Worm (Caenorhabditis elegans): ENCODE measurements around the gene unc-27.

Gene unc-27

DNA sequence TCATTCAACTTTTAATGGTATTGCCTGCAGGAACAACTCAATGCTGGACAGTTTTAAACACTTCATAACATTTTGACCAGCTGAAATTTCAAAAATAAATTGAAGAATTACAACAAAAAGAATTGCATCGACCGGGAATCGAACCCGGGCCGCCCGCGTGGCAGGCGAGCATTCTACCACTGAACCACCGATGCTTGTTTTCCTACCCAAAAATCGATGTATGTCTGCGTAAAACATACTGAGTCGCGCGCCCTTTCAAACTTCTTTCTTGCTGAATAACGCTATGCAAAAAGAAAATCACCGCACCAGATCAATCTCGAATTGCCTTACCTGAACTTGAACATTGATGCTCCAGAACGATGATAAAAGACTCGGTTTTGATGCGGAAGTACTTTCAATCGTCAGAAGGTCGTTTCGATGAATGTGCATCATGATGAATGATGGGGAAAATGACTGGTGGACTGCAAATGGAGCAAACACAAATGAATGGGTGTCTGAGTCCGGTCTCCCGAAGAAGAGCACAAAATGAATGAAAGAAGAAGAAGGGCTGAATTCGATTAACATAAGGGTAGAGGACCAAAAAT lies 7.5 kb downstream of the unc-27 start, which contains the start of gene R04E5.7:
TSS of gene R04E5.7 (minus strand) at position 564 of the 584 bp plus-strand sequence.
- TF ChIP-seq tbx-37 (GFP tag; conservative IDR thresholded peaks at IDR 0.05): no peak
- no peak for TF ChIP-seq ets-7 (tag; optimal IDR thresholded peaks at IDR 0.05)
- no peak for TF ChIP-seq flt-1 (GFP tag; IDR thresholded peaks at IDR 0.05)
- peak; percentile 72 for TF ChIP-seq pes-1 (GFP tag; IDR thresholded peaks at IDR 0.05)
- no peak for TF ChIP-seq F13C5.2 (tag; optimal IDR thresholded peaks at IDR 0.05)
- TF ChIP-seq hmbx-1 (tag; optimal IDR thresholded peaks at IDR 0.05): no peak
- TF ChIP-seq sea-1 (GFP tag; conservative IDR thresholded peaks at IDR 0.05): 0 out of 2 replicates have a peak, but pooled peaks have one; percentile 27
- no peak for TF ChIP-seq hmg-4 (GFP tag; optimal IDR thresholded peaks at IDR 0.05)

DNA sequence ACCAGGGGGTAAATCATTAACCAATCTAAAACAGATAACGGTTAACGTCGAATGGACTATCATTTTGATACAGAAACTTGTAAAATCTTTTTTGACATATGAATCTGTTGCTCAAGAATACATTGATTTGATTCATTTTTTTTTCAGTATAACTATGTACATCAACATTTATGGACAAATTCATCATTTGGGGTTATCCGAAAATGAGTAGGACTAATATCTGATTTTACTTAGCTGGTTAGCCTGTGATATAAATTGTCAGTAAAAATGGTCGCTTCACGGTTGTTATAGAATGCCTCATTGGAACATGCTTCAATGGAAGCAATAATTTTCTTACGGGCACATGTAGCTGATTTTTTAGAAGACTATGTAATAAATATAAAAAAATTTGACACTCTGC lies 8.4 kb downstream of the unc-27 start:
- TF ChIP-seq ama-1 (optimal IDR thresholded peaks at IDR 0.05) (no peak), F13C5.2 (tag; optimal IDR thresholded peaks at IDR 0.05) (no peak), hmbx-1 (tag; optimal IDR thresholded peaks at IDR 0.05) (no peak), hnd-1 (tag; optimal IDR thresholded peaks at IDR 0.05) (no peak)

DNA sequence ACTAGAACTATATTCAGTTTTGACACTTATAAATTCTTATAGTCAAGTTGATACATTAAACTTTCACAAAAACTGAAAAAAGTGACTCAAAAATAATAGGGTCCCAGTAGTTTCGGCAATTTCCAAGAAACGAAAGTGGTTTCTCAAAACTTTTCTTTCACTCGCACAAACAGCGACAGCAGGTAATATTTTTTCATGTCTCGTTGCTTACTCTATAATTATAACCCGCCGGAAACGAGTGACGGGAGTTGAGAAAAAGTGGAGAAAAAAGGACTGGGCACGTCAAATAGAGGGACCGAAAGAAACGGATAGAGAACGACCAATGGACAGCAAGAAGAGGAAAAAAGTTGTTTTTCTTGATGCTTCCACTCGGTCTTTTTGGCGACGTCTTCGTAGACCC lies 10.7 kb downstream of the unc-27 start:
- TF ChIP-seq ets-7 (tag; optimal IDR thresholded peaks at IDR 0.05): no peak
- TF ChIP-seq scrt-1 (GFP tag; IDR thresholded peaks at IDR 0.05): no peak
- TF ChIP-seq flt-1 (GFP tag; IDR thresholded peaks at IDR 0.05): no peak
- TF ChIP-seq F13C5.2 (tag; optimal IDR thresholded peaks at IDR 0.05): no peak
- TF ChIP-seq pes-1 (GFP tag; IDR thresholded peaks at IDR 0.05): no peak
- no peak for TF ChIP-seq aly-1 (tag; optimal IDR thresholded peaks at IDR 0.05)
- TF ChIP-seq sea-1 (GFP tag; conservative IDR thresholded peaks at IDR 0.05): no peak
- TF ChIP-seq hmbx-1 (tag; optimal IDR thresholded peaks at IDR 0.05): no peak
- TF ChIP-seq tbx-11 (GFP tag; IDR thresholded peaks at IDR 0.05): no peak
- TF ChIP-seq hmg-4 (GFP tag; optimal IDR thresholded peaks at IDR 0.05): no peak

DNA sequence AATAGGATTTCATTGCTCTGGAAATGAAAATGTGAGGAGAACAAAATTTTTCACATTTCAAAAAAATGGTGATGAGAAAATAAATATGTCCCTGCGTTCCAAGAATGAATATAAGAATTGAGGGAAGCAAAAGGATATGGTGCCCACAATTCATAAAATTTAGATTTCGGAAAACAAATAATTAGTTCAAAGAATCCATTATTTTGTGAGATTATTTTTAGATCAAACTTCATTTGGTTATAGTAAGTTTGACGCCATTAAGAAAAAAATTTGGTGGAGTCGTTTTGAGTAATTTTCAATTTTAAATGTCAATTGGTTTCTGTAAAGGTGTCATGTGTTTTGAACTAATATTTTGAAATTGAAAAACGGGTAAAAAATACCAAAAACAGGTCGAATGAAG lies 11.1 kb downstream of the unc-27 start:
- TF ChIP-seq hmbx-1 (tag; optimal IDR thresholded peaks at IDR 0.05) (no peak), ceh-36 (tag; optimal IDR thresholded peaks at IDR 0.05) (no peak), scrt-1 (GFP tag; IDR thresholded peaks at IDR 0.05) (no peak), pes-1 (GFP tag; IDR thresholded peaks at IDR 0.05) (no peak), hmg-4 (GFP tag; optimal IDR thresholded peaks at IDR 0.05) (no peak)

DNA sequence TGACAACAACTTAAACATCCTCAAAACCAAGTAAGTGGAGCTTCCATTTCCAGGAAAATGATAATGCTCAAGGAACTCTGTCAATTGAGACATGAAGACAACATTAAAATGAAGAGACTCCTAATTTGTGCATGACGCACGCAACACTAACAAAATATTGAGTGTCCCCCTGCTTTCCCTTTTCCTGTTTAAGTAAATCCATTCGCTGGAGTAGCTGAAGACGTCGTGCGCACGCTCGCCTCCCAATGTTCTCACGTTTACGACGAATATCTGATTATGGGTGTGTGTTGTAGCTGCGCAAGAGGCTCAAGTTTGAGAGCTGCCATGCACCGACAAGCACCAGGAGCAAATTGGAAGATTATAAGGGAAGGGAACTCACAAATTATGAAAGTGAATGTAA lies 11.7 kb downstream of the unc-27 start:
- TF ChIP-seq tbx-11 (GFP tag; IDR thresholded peaks at IDR 0.05): no peak
- TF ChIP-seq flt-1 (GFP tag; IDR thresholded peaks at IDR 0.05): no peak
- TF ChIP-seq aly-1 (tag; optimal IDR thresholded peaks at IDR 0.05): no peak
- TF ChIP-seq sea-1 (GFP tag; conservative IDR thresholded peaks at IDR 0.05): no peak
- no peak for TF ChIP-seq pes-1 (GFP tag; IDR thresholded peaks at IDR 0.05)
- no peak for TF ChIP-seq ceh-36 (tag; optimal IDR thresholded peaks at IDR 0.05)
- no peak for TF ChIP-seq ama-1 (optimal IDR thresholded peaks at IDR 0.05)
- no peak for TF ChIP-seq B0310.2 (tag; optimal IDR thresholded peaks at IDR 0.05)
- no peak for TF ChIP-seq tbx-37 (GFP tag; conservative IDR thresholded peaks at IDR 0.05)
- no peak for TF ChIP-seq F13C5.2 (tag; optimal IDR thresholded peaks at IDR 0.05)
- no peak for TF ChIP-seq ceh-13 (GFP tag; optimal IDR thresholded peaks at IDR 0.05)
- no peak for TF ChIP-seq scrt-1 (GFP tag; IDR thresholded peaks at IDR 0.05)
- no peak for TF ChIP-seq tra-4 (tag; optimal IDR thresholded peaks at IDR 0.05)
- TF ChIP-seq ets-7 (tag; optimal IDR thresholded peaks at IDR 0.05): no peak
- TF ChIP-seq hnd-1 (tag; optimal IDR thresholded peaks at IDR 0.05): no peak
- TF ChIP-seq hmg-4 (GFP tag; optimal IDR thresholded peaks at IDR 0.05): no peak
- TF ChIP-seq hmbx-1 (tag; optimal IDR thresholded peaks at IDR 0.05): no peak

DNA sequence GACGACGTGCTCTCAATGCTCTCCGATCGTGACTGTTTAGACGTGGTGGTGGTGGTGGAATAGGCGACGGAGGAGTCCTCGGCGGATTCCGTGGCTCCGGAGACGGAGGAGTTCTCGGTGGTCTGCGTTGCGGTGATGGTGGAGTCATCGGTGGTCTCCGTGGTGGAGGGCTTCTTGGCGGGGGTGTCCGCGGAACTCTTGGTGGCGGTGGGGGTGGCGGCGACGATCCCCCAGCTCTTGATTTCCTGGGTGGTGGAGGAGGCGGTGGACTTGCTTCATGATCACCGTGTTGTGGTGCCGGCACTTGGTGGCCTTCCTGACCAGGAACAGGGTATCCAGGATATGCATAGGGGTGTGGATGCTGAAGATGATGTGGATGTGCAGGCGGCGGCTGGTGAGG lies 16.2 kb downstream of the unc-27 start:
- no peak for TF ChIP-seq B0310.2 (tag; optimal IDR thresholded peaks at IDR 0.05)
- no peak for TF ChIP-seq hnd-1 (tag; optimal IDR thresholded peaks at IDR 0.05)
- peak; percentile 30 for TF ChIP-seq hmg-4 (GFP tag; optimal IDR thresholded peaks at IDR 0.05)

DNA sequence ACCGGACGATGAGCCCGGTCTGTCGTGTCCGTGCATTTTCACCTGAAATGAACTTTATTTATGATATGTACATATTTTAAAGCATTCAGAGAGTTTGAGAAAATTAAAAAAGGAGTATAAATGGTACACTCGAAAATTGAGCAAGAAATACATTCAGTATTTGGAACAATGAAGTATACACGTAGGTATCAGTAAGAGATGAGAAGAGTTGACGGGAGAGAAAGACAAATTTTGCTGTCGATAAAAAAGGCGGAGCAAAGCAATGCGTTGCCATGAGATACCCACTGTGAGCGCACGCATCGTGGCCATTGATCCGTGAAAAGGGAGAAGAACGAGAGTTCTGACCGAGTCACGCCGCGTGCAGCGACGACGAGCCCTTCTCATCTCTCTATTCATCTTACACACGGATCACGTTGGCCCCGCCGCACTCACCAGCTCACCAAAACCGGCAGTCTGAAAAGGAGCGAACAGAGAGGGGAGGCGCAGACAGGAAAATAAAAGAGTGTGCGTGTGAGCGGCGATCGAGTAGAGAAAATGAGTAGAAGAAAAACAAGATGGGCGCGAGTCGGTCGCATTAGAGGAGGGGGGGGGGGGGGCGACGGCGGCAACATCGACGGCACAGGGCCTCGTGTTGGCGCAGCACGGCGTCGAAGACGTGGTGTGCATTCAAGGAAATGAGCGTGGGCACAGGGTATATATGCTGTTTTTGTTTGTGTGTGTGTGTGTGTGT lies 17.0 kb downstream of the unc-27 start, which contains the start of gene R04E5.8:
TSS of gene R04E5.8 (minus strand) at position 51 of the 730 bp plus-strand sequence.
- TF ChIP-seq B0310.2 (tag; optimal IDR thresholded peaks at IDR 0.05) (no peak), hmg-4 (GFP tag; optimal IDR thresholded peaks at IDR 0.05) (peak; percentile 33), F13C5.2 (tag; optimal IDR thresholded peaks at IDR 0.05) (no peak)

DNA sequence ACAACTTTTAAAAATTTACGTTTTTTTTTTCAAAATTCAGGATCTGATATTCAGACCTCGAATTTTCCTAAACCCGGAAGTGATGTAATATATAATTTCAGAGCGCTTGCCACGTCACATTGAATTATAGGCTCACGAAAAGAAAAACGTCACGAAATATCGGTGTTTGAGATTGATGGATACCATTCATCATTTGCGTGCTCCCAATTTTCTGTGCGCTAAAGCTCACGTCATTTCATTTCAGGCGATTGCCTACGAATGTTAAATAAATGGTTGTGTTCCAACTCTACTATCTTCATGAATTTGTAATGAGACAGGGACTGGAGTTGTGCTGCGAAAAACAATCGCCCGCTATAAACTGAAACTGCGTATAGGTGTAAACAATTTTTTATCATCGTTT lies 19.5 kb downstream of the unc-27 start:
- TF ChIP-seq sea-1 (GFP tag; conservative IDR thresholded peaks at IDR 0.05) (no peak), hmg-4 (GFP tag; optimal IDR thresholded peaks at IDR 0.05) (no peak), aly-1 (tag; optimal IDR thresholded peaks at IDR 0.05) (no peak), ets-7 (tag; optimal IDR thresholded peaks at IDR 0.05) (no peak), ama-1 (optimal IDR thresholded peaks at IDR 0.05) (no peak), ceh-36 (tag; optimal IDR thresholded peaks at IDR 0.05) (no peak), scrt-1 (GFP tag; IDR thresholded peaks at IDR 0.05) (no peak), tra-4 (tag; optimal IDR thresholded peaks at IDR 0.05) (no peak), hmbx-1 (tag; optimal IDR thresholded peaks at IDR 0.05) (no peak), tbx-11 (GFP tag; IDR thresholded peaks at IDR 0.05) (no peak), F13C5.2 (tag; optimal IDR thresholded peaks at IDR 0.05) (no peak), pes-1 (GFP tag; IDR thresholded peaks at IDR 0.05) (no peak), tbx-37 (GFP tag; conservative IDR thresholded peaks at IDR 0.05) (no peak), ceh-13 (GFP tag; optimal IDR thresholded peaks at IDR 0.05) (no peak), flt-1 (GFP tag; IDR thresholded peaks at IDR 0.05) (no peak)
